Worm (Caenorhabditis elegans): ENCODE results near the gene ipla-3.

ce11 chrV:20749098-20749497, 20.0 kb upstream of the ipla-3 start:
- TF ChIP-seq ces-1 (GFP tag; optimal IDR thresholded peaks at IDR 0.05): no peak
- no peak for TF ChIP-seq blmp-1 (tag; optimal IDR thresholded peaks at IDR 0.05)
- no peak for TF ChIP-seq lin-13 (tag; optimal IDR thresholded peaks at IDR 0.05)
- TF ChIP-seq mab-5 (tag; optimal IDR thresholded peaks at IDR 0.05): no peak
- no peak for TF ChIP-seq nhr-12 (tag; optimal IDR thresholded peaks at IDR 0.05)
- TF ChIP-seq snpc-4 (tag; optimal IDR thresholded peaks at IDR 0.05): no peak
- TF ChIP-seq ceh-83 (GFP tag; optimal IDR thresholded peaks at IDR 0.05): no peak

All from whole organism, mixed stage, embryonic.